Fruit fly (Drosophila melanogaster): ENCODE measurements around the gene Septin2.

Septin2 gene

dm6 chr3R:20633984-20634446 is 45.9 kb upstream of the Septin2 start (continued):
- TF ChIP-seq sd (tag; optimal IDR thresholded peaks at IDR 0.05) (no peak), Stat92E (GFP tag; optimal IDR thresholded peaks at IDR 0.05) (peak in 1 of 3 experiments; percentile 10), Bteb2 (GFP tag; optimal IDR thresholded peaks at IDR 0.05) (peak; percentile 64), lmd (GFP tag; IDR thresholded peaks at IDR 0.05) (peak; percentile 72), hth (optimal IDR thresholded peaks at IDR 0.05) (no peak), crol (GFP tag; IDR thresholded peaks at IDR 0.05) (peak; percentile 89), CG1792 (GFP tag; optimal IDR thresholded peaks at IDR 0.05) (peak; percentile 47), CG11398 (GFP tag; optimal IDR thresholded peaks at IDR 0.05) (peak; percentile 43), CG1602 (GFP tag; optimal IDR thresholded peaks at IDR 0.05) (peak; percentile 59), PHDP (tag; optimal IDR thresholded peaks at IDR 0.05) (no peak), Rfx (GFP tag; IDR thresholded peaks at IDR 0.05) (peak; percentile 82), CG6689 (GFP tag; IDR thresholded peaks at IDR 0.05) (peak; percentile 59; the same call in 1 of the 2 replicates), CG4854 (GFP tag; optimal IDR thresholded peaks at IDR 0.05) (peak; percentile 16), Six4 (GFP tag; optimal IDR thresholded peaks at IDR 0.05) (peak; percentile 72), NC2β (GFP tag; optimal IDR thresholded peaks at IDR 0.05) (peak; percentile 47), H15 (GFP tag; IDR thresholded peaks at IDR 0.05) (no peak), Nf-YC (tag; optimal IDR thresholded peaks at IDR 0.05) (no peak), NFAT (GFP tag; IDR thresholded peaks at IDR 0.05) (peak; percentile 42; the same call in 1 of the 2 replicates), Ets65A (GFP tag) (peak; percentile 93), pfk (GFP tag; optimal IDR thresholded peaks at IDR 0.05) (no peak), chif (GFP tag; optimal IDR thresholded peaks at IDR 0.05) (peak; percentile 59 to 71), CG9609 (GFP tag; optimal IDR thresholded peaks at IDR 0.05) (peak; percentile 65), CG14667 (GFP tag; IDR thresholded peaks at IDR 0.05) (peak; percentile 28; the same call in 1 of the 2 replicates), CG14441 (GFP tag; IDR thresholded peaks at IDR 0.05) (peak; percentile 71), CG4617 (GFP tag; optimal IDR thresholded peaks at IDR 0.05; ENCODE audit: borderline replicate concordance) (peak; percentile 70), CG12942 (GFP tag; optimal IDR thresholded peaks at IDR 0.05) (peak; percentile 68), Abd-B (GFP tag; optimal IDR thresholded peaks at IDR 0.05) (no peak), croc (GFP tag; conservative IDR thresholded peaks at IDR 0.05) (peak; percentile 33; the same call in 2 of the 3 replicates), CG17802 (tag; optimal IDR thresholded peaks at IDR 0.05) (no peak), mirr (GFP tag; optimal IDR thresholded peaks at IDR 0.05) (no peak), dati (GFP tag; IDR thresholded peaks at IDR 0.05) (0 out of 2 replicates have a peak, but pooled peaks have one; percentile 41), CG3726 (GFP tag; IDR thresholded peaks at IDR 0.05) (0 out of 3 replicates have a peak, but pooled peaks have one; percentile 49), Scr (GFP tag; IDR thresholded peaks at IDR 0.05; ENCODE audit: partially characterized antibody) (no peak), rib (GFP tag; IDR thresholded peaks at IDR 0.05) (peak; percentile 49; the same call in 1 of the 2 replicates), CG9797 (GFP tag; optimal IDR thresholded peaks at IDR 0.05) (no peak), CG8359 (GFP tag; optimal IDR thresholded peaks at IDR 0.05; ENCODE audit: borderline replicate concordance) (no peak), kay (GFP tag; optimal IDR thresholded peaks at IDR 0.05) (peak; percentile 99), CG11085 (GFP tag; IDR thresholded peaks at IDR 0.05) (peak; percentile 46; the same call in 1 of the 2 replicates), Xbp1 (GFP tag; optimal IDR thresholded peaks at IDR 0.05) (peak; percentile 84), HLH3B (GFP tag; IDR thresholded peaks at IDR 0.05) (peak; percentile 46; the same call in 1 of the 2 replicates), Gug (GFP tag; IDR thresholded peaks at IDR 0.05) (peak; percentile 48; the same call in 2 of the 4 replicates), zfh1 (GFP tag; IDR thresholded peaks at IDR 0.05) (peak; percentile 62), CG2889 (GFP tag; IDR thresholded peaks at IDR 0.05) (0 out of 3 replicates have a peak, but pooled peaks have one; percentile 11), Mrtf (GFP tag; IDR thresholded peaks at IDR 0.05) (peak; percentile 30; the same call in 1 of the 3 replicates), sc (optimal IDR thresholded peaks at IDR 0.05) (no peak), sc (GFP tag; optimal IDR thresholded peaks at IDR 0.05) (no peak), pb (GFP tag; optimal IDR thresholded peaks at IDR 0.05) (peak; percentile 13), CG11695 (GFP tag; IDR thresholded peaks at IDR 0.05) (peak; percentile 69; the same call in 1 of the 3 replicates), sug (tag; optimal IDR thresholded peaks at IDR 0.05) (peak; percentile 85), tup (GFP tag; optimal IDR thresholded peaks at IDR 0.05) (peak; percentile 9), ATbp (GFP tag; optimal IDR thresholded peaks at IDR 0.05) (peak; percentile 65)
